Worm (Caenorhabditis elegans): ENCODE results near the gene W10G11.2.

DNA sequence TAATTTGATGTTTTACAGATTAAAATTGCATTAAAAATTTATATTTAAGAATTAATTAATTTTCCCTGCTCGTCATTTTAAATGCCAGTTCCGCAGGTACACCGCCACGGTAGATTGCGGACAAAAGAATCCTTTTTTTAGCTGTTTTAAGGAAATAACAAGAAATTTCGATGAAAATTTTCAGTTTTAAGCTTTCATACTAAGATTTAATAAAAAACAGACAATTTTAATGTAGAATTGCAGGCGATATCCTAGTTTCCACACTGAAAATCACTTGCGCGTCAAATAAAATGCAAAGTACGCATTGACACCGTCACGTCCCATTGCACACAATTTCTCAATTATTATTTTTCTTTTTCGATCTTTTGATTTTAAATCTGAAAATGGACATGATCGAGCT is 8.0 kb downstream of the W10G11.2 start, which contains the start of gene dnc-3:
- TF ChIP-seq W03F9.2 (tag; optimal IDR thresholded peaks at IDR 0.05) = peak; percentile 41
- TF ChIP-seq him-1 (tag; optimal IDR thresholded peaks at IDR 0.05) = no peak
